Fruit fly (Drosophila melanogaster) whole organism, embryonic: Measurements from ENCODE around the gene Cat.

Experiments used
- Bdp1 ChIP-seq: fragments of 200-800 bp; sonication (Bioruptor generic); optimal IDR thresholded peaks from 3 replicates; lab custom pipeline; 2016; ENCODE audit warnings: missing biosample characterization, missing genetic modification characterization
- C15 ChIP-seq: fragments of 200-800 bp; sonication (Bioruptor generic); IDR thresholded peaks from 3 replicates; pipeline ENCODE4 v1.3.6; 2022; ENCODE audit warnings: missing biosample characterization, missing genetic modification characterization
- CG10543 ChIP-seq: fragments of 200-800 bp; sonication (Bioruptor generic); optimal IDR thresholded peaks from 3 replicates; lab custom pipeline; 2017; ENCODE audit warnings: missing biosample characterization, mild to moderate bottlenecking, missing genetic modification characterization, moderate library complexity
- CG11696 ChIP-seq: fragments of 200-800 bp; sonication (Bioruptor generic); IDR thresholded peaks from 2 replicates; pipeline ENCODE4 v1.3.6; 2022; ENCODE audit warnings: missing biosample characterization, missing genetic modification characterization
- CG12659 ChIP-seq: fragments of 200-800 bp; sonication (Bioruptor generic); optimal IDR thresholded peaks from 3 replicates; lab custom pipeline; 2017; ENCODE audit warnings: mild to moderate bottlenecking, missing biosample characterization, missing genetic modification reagents, missing genetic modification characterization
- CG12769 ChIP-seq: fragments of 200-800 bp; sonication (Bioruptor generic); optimal IDR thresholded peaks from 2 replicates; lab custom pipeline; 2019; ENCODE audit warnings: missing biosample characterization, mild to moderate bottlenecking, missing genetic modification characterization, moderate library complexity
- CG13624 ChIP-seq: fragments of 200-800 bp; sonication (Bioruptor generic); optimal IDR thresholded peaks from 2 replicates; lab custom pipeline; 2016; ENCODE audit warnings: missing biosample characterization, missing genetic modification characterization
- CG14441 ChIP-seq: fragments of 200-800 bp; sonication (Bioruptor generic); IDR thresholded peaks from 2 replicates; pipeline ENCODE4 v1.3.6; 2022; ENCODE audit warnings: missing biosample characterization, missing genetic modification characterization
- CG14710 ChIP-seq: fragments of 200-800 bp; sonication (Bioruptor generic); optimal IDR thresholded peaks from 3 replicates; lab custom pipeline; 2019; ENCODE audit warnings: missing biosample characterization, mild to moderate bottlenecking, missing genetic modification characterization, moderate library complexity
- CG15073 ChIP-seq: fragments of 200-800 bp; sonication (Bioruptor generic); optimal IDR thresholded peaks from 2 replicates; lab custom pipeline; 2016; ENCODE audit warnings: missing biosample characterization, missing genetic modification characterization
- CG1529 ChIP-seq: fragments of 200-800 bp; sonication (Bioruptor generic); optimal IDR thresholded peaks from 3 replicates; lab custom pipeline; 2018; ENCODE audit warnings: missing biosample characterization, missing genetic modification characterization
- CG16813 ChIP-seq: fragments of 200-800 bp; sonication (Bioruptor generic); IDR thresholded peaks from 3 replicates; pipeline ENCODE4 v1.3.6; 2022; ENCODE audit warnings: missing biosample characterization, missing genetic modification characterization; ENCODE audit not compliant: partially characterized antibody
- CG33213 ChIP-seq: fragments of 200-800 bp; sonication (Bioruptor generic); optimal IDR thresholded peaks from 3 replicates; lab custom pipeline; 2016; ENCODE audit warnings: missing biosample characterization, missing genetic modification characterization
- CG33557 ChIP-seq: fragments of 200-800 bp; sonication (Bioruptor generic); optimal IDR thresholded peaks from 2 replicates; lab custom pipeline; 2019; ENCODE audit warnings: missing biosample characterization, mild to moderate bottlenecking, missing genetic modification characterization, moderate library complexity
- CG4707 ChIP-seq: fragments of 200-800 bp; sonication (Bioruptor generic); optimal IDR thresholded peaks from 2 replicates; lab custom pipeline; 2018; ENCODE audit warnings: missing biosample characterization, mild to moderate bottlenecking, missing genetic modification characterization, moderate library complexity
- CG6654 ChIP-seq: fragments of 200-800 bp; sonication (Bioruptor generic); optimal IDR thresholded peaks from 2 replicates; lab custom pipeline; 2017; ENCODE audit warnings: missing biosample characterization, mild to moderate bottlenecking, missing genetic modification characterization
- CG6854 ChIP-seq: fragments of 200-800 bp; sonication (Bioruptor generic); optimal IDR thresholded peaks from 3 replicates; lab custom pipeline; 2017; ENCODE audit warnings: missing biosample characterization, mild to moderate bottlenecking, missing genetic modification characterization
- CG7928 ChIP-seq: fragments of 200-800 bp; sonication (Bioruptor generic); optimal IDR thresholded peaks from 2 replicates; lab custom pipeline; 2017; ENCODE audit warnings: missing biosample characterization, mild to moderate bottlenecking, missing genetic modification characterization
- CG8765 ChIP-seq: fragments of 200-800 bp; sonication (Bioruptor generic); IDR thresholded peaks from 2 replicates; pipeline ENCODE4 v1.3.6; 2022; ENCODE audit warnings: missing biosample characterization, missing genetic modification characterization
- Camta ChIP-seq: fragments of 200-800 bp; sonication (Bioruptor generic); optimal IDR thresholded peaks from 2 replicates; lab custom pipeline; 2016; ENCODE audit warnings: missing biosample characterization, missing genetic modification characterization
- Dbx ChIP-seq: fragments of 200-800 bp; sonication (Bioruptor generic); IDR thresholded peaks from 3 replicates; pipeline ENCODE4 v1.3.6; 2022; ENCODE audit warnings: missing biosample characterization, missing genetic modification characterization
- Dek ChIP-seq: fragments of 200-800 bp; sonication (Bioruptor generic); optimal IDR thresholded peaks from 3 replicates; lab custom pipeline; 2019; ENCODE audit warnings: missing biosample characterization, mild to moderate bottlenecking, missing genetic modification characterization, moderate library complexity
- Dll ChIP-seq: fragments of 200-800 bp; sonication (Bioruptor generic); IDR thresholded peaks from 4 replicates; pipeline ENCODE4 v1.3.6; 2022; ENCODE audit warnings: missing biosample characterization, missing genetic modification characterization; ENCODE audit not compliant: partially characterized antibody
- E2f1 ChIP-seq: fragments of 200-800 bp; sonication (Bioruptor generic); IDR thresholded peaks from 2 replicates; pipeline ENCODE4 v1.3.6; 2022; ENCODE audit warnings: missing biosample characterization, missing genetic modification characterization
- HLH3B ChIP-seq: fragments of 200-800 bp; sonication (Bioruptor generic); IDR thresholded peaks from 2 replicates; pipeline ENCODE4 v1.3.6; 2022; ENCODE audit warnings: missing biosample characterization, missing genetic modification characterization
- HLH54F ChIP-seq: fragments of 200-800 bp; sonication (Bioruptor generic); optimal IDR thresholded peaks from 3 replicates; lab custom pipeline; 2016; ENCODE audit warnings: missing biosample characterization, missing genetic modification characterization
- MESR4 ChIP-seq: fragments of 200-800 bp; sonication (Bioruptor generic); optimal IDR thresholded peaks from 2 replicates; lab custom pipeline; 2018; ENCODE audit warnings: missing biosample characterization, mild to moderate bottlenecking, missing genetic modification characterization, moderate library complexity
- Sry-β ChIP-seq: fragments of 200-800 bp; sonication (Bioruptor generic); optimal IDR thresholded peaks from 2 replicates; lab custom pipeline; 2018; ENCODE audit warnings: missing biosample characterization, mild to moderate bottlenecking, missing genetic modification characterization, moderate library complexity
- Taf1 ChIP-seq: fragments of 200-800 bp; sonication (Bioruptor generic); IDR thresholded peaks from 2 replicates; pipeline ENCODE4 v1.3.6; 2022; ENCODE audit warnings: missing biosample characterization, missing genetic modification characterization
- Xbp1 ChIP-seq: fragments of 200-800 bp; sonication (Bioruptor generic); optimal IDR thresholded peaks from 3 replicates; lab custom pipeline; 2016; ENCODE audit warnings: missing biosample characterization, mild to moderate bottlenecking, missing genetic modification characterization
- az2 ChIP-seq: fragments of 200-800 bp; sonication (Bioruptor generic); optimal IDR thresholded peaks from 3 replicates; lab custom pipeline; 2016; ENCODE audit warnings: missing biosample characterization, missing genetic modification characterization
- caup ChIP-seq: fragments of 200-800 bp; sonication (Bioruptor generic); optimal IDR thresholded peaks from 3 replicates; lab custom pipeline; 2017; ENCODE audit warnings: missing biosample characterization, mild to moderate bottlenecking, missing genetic modification characterization, moderate library complexity; ENCODE audit not compliant: severe bottlenecking
- chinmo ChIP-seq: fragments of 200-800 bp; sonication (Bioruptor generic); IDR thresholded peaks from 4 replicates; pipeline ENCODE4 v1.3.6; 2022; ENCODE audit warnings: missing biosample characterization, missing genetic modification characterization; ENCODE audit not compliant: partially characterized antibody
- danr ChIP-seq: fragments of 200-800 bp; sonication (Bioruptor generic); IDR thresholded peaks from 2 replicates; pipeline ENCODE4 v1.3.6; 2022; ENCODE audit warnings: missing biosample characterization, missing genetic modification characterization
- disco-r ChIP-seq: fragments of 200-800 bp; sonication (Bioruptor generic); optimal IDR thresholded peaks from 2 replicates; lab custom pipeline; 2016; ENCODE audit warnings: missing biosample characterization, missing genetic modification characterization
- dysf ChIP-seq: fragments of 200-800 bp; sonication (Bioruptor generic); IDR thresholded peaks from 3 replicates; pipeline ENCODE4 v1.3.6; 2022; ENCODE audit warnings: missing biosample characterization, missing genetic modification characterization
- emc ChIP-seq: fragments of 200-800 bp; sonication (Bioruptor generic); optimal IDR thresholded peaks from 2 replicates; lab custom pipeline; 2016; ENCODE audit warnings: missing biosample characterization, missing genetic modification characterization
- fd102C ChIP-seq: fragments of 200-800 bp; sonication (Bioruptor generic); optimal IDR thresholded peaks from 2 replicates; lab custom pipeline; 2018; ENCODE audit warnings: missing biosample characterization, mild to moderate bottlenecking, missing genetic modification characterization, moderate library complexity
- grau ChIP-seq: fragments of 200-800 bp; optimal IDR thresholded peaks from 3 replicates; lab custom pipeline; 2019; ENCODE audit warnings: missing biosample characterization, mild to moderate bottlenecking, missing genetic modification characterization, moderate library complexity
- gsb-n ChIP-seq: fragments of 200-800 bp; sonication (Bioruptor generic); optimal IDR thresholded peaks from 3 replicates; lab custom pipeline; 2018; ENCODE audit warnings: missing biosample characterization, mild to moderate bottlenecking, missing genetic modification characterization
- ind ChIP-seq: fragments of 200-800 bp; sonication (Bioruptor generic); optimal IDR thresholded peaks from 3 replicates; lab custom pipeline; 2016; ENCODE audit warnings: missing biosample characterization, missing genetic modification characterization
- pita ChIP-seq: fragments of 200-800 bp; sonication (Bioruptor generic); optimal IDR thresholded peaks from 2 replicates; lab custom pipeline; 2017; ENCODE audit warnings: missing biosample characterization, mild to moderate bottlenecking, missing genetic modification characterization
- pzg ChIP-seq: fragments of 200-800 bp; sonication (Bioruptor generic); optimal IDR thresholded peaks from 3 replicates; lab custom pipeline; 2018; ENCODE audit warnings: missing biosample characterization, mild to moderate bottlenecking, missing genetic modification characterization, moderate library complexity
- sc ChIP-seq, 3 experiments: fragments of >200 bp in 2 of 3; fragments of 200-800 bp in 1 of 3; sonication (Bioruptor generic) in 1 of 3; optimal IDR thresholded peaks; 2 replicates in 2 of 3; 3 replicates in 1 of 3; lab custom pipeline; 2017; ENCODE audit warnings: mild to moderate bottlenecking in 1 of 3, missing biosample characterization in 1 of 3, missing genetic modification characterization in 1 of 3, missing genetic modification reagents in 1 of 3
- stc ChIP-seq: fragments of 200-800 bp; sonication (Bioruptor generic); IDR thresholded peaks from 2 replicates; pipeline ENCODE4 v1.3.6; 2022; ENCODE audit warnings: missing biosample characterization, missing genetic modification characterization
- tio ChIP-seq: fragments of 200-800 bp; sonication (Bioruptor generic); optimal IDR thresholded peaks from 2 replicates; lab custom pipeline; 2017; ENCODE audit warnings: missing biosample characterization, missing genetic modification characterization, inconsistent platforms
- tup ChIP-seq: fragments of 200-800 bp; sonication (Bioruptor generic); optimal IDR thresholded peaks from 2 replicates; lab custom pipeline; 2016; ENCODE audit warnings: missing biosample characterization, mild to moderate bottlenecking, missing genetic modification characterization, moderate library complexity
- wek ChIP-seq: fragments of 200-800 bp; sonication (Bioruptor generic); optimal IDR thresholded peaks from 3 replicates; lab custom pipeline; 2018; ENCODE audit warnings: missing biosample characterization, mild to moderate bottlenecking, missing genetic modification characterization, moderate library complexity
- wor ChIP-seq: fragments of 200-800 bp; sonication (Bioruptor generic); IDR thresholded peaks from 2 replicates; pipeline ENCODE4 v1.3.6; 2022; ENCODE audit warnings: missing biosample characterization, missing genetic modification characterization

The Cat gene

DNA sequence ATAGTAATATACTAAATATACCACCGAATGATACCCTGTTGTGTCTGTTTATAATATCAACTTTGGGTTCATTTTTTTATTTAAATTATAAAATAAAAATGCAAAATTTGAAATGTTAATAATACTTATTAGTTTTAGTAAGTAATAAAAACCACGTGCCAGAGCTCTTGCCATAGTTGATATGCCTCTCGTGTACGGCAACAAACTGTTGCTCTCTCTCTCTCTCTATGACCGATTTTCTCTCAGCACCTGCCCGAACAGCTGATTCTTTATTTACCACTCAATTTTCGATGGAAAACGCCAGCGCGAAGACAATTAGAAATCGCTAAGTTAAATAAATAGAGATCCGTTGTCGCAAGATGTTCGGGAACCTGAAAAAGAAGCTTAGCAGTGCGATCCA, 45.1 kb downstream of the Cat start, which contains the start of gene Dysb (continued):
- TF ChIP-seq caup (GFP tag; lab: Kevin White, UChicago) (peak; percentile 88), grau (tag; lab: Kevin White, UChicago) (peak; percentile 88), wek (GFP tag; lab: Kevin White, UChicago) (peak; percentile 32), CG33213 (GFP tag; lab: Kevin White, UChicago) (peak; percentile 20), dysf (GFP tag; lab: Robert Waterston, UW) (peak; percentile 89), fd102C (peak; percentile 41), emc (GFP tag; lab: Kevin White, UChicago) (no peak), wor (peak; percentile 43; the same call in 1 of the 2 replicates), CG6854 (peak; percentile 68), CG33557 (GFP tag; lab: Kevin White, UChicago) (peak; percentile 65), CG8765 (peak; percentile 74), CG6654 (GFP tag; lab: Kevin White, UChicago) (peak; percentile 38), CG12769 (tag; lab: Kevin White, UChicago) (peak; percentile 69), E2f1 (GFP tag; lab: Robert Waterston, UW) (peak; percentile 91), danr (GFP tag; lab: Robert Waterston, UW) (peak; percentile 69; the same call in 1 of the 2 replicates), CG15073 (GFP tag; lab: Kevin White, UChicago) (no peak), HLH54F (GFP tag; lab: Kevin White, UChicago) (peak; percentile 20), MESR4 (peak; percentile 51), tio (GFP tag; lab: Kevin White, UChicago) (peak; percentile 67), CG7928 (GFP tag; lab: Kevin White, UChicago) (peak; percentile 9), Bdp1 (GFP tag; lab: Kevin White, UChicago) (peak; percentile 49), Taf1 (GFP tag; lab: Robert Waterston, UW) (peak; percentile 71; the same call in 1 of the 2 replicates), CG1529 (GFP tag; lab: Kevin White, UChicago) (peak; percentile 75), C15 (peak; percentile 70; the same call in 1 of the 3 replicates), CG11696 (GFP tag; lab: Robert Waterston, UW) (peak; percentile 91), CG14710 (tag; lab: Kevin White, UChicago) (peak; percentile 85), CG13624 (GFP tag; lab: Kevin White, UChicago) (peak; percentile 48), chinmo (GFP tag; lab: Robert Waterston, UW) (no peak), az2 (GFP tag; lab: Kevin White, UChicago) (peak; percentile 88), Dek (tag; lab: Kevin White, UChicago) (peak; percentile 92), CG12659 (GFP tag; lab: Kevin White, UChicago) (peak; percentile 91), tup (GFP tag; lab: Kevin White, UChicago) (peak; percentile 53), Camta (GFP tag; lab: Kevin White, UChicago) (peak; percentile 66), pzg (no peak), Dbx (GFP tag; lab: Robert Waterston, UW) (peak; percentile 92), CG4707 (GFP tag; lab: Kevin White, UChicago) (peak; percentile 76), Sry-β (GFP tag; lab: Kevin White, UChicago) (peak; percentile 10), sc (optimal IDR thresholded peaks at IDR 0.05; lab: Kevin White, UChicago) (no peak), sc (GFP tag; optimal IDR thresholded peaks at IDR 0.05; lab: Kevin White, UChicago) (peak; percentile 66), Xbp1 (GFP tag; lab: Kevin White, UChicago) (peak; percentile 89), CG16813 (GFP tag; lab: Robert Waterston, UW) (no peak), gsb-n (tag; lab: Kevin White, UChicago) (peak; percentile 88), Dll (GFP tag; lab: Robert Waterston, UW) (peak; percentile 60; the same call in 3 of the 4 replicates), HLH3B (peak; percentile 90), CG10543 (peak; percentile 83), pita (no peak), ind (GFP tag; lab: Kevin White, UChicago) (peak; percentile 76), CG14441 (GFP tag; lab: Robert Waterston, UW) (peak; percentile 90), disco-r (GFP tag; lab: Kevin White, UChicago) (no peak), stc (GFP tag; lab: Robert Waterston, UW) (peak; percentile 89)
